Worm (Caenorhabditis elegans): ENCODE measurements around the gene Y57G11C.499.

- TF ChIP-seq tbx-37 (GFP tag; conservative IDR thresholded peaks at IDR 0.05) (no peak), flt-1 (GFP tag; IDR thresholded peaks at IDR 0.05) (no peak), tbx-11 (GFP tag; IDR thresholded peaks at IDR 0.05) (no peak), tra-4 (tag; optimal IDR thresholded peaks at IDR 0.05) (no peak), hmg-4 (GFP tag; optimal IDR thresholded peaks at IDR 0.05) (no peak), ceh-13 (GFP tag; optimal IDR thresholded peaks at IDR 0.05) (no peak), ama-1 (optimal IDR thresholded peaks at IDR 0.05) (no peak), scrt-1 (GFP tag; IDR thresholded peaks at IDR 0.05) (no peak), B0310.2 (tag; optimal IDR thresholded peaks at IDR 0.05) (no peak)
Observed at ce11 chrIV:14802316-14802715, 47.6 kb upstream of the Y57G11C.499 start, which contains the start of gene Y57G11C.1142.
